Fruit fly (Drosophila melanogaster) whole organism, embryonic: ENCODE measurements around the gene CG14817.

Experiments used
- CG10209 ChIP-seq: fragments of 200-800 bp; sonication (Bioruptor generic); optimal IDR thresholded peaks from 3 replicates; lab custom pipeline; 2017; ENCODE audit warnings: missing biosample characterization, mild to moderate bottlenecking, missing genetic modification characterization, missing genetic modification reagents
- CG11247 ChIP-seq: fragments of 200-800 bp; sonication (Bioruptor generic); IDR thresholded peaks from 2 replicates; pipeline ENCODE4 v1.3.6; 2022; ENCODE audit warnings: missing biosample characterization, missing genetic modification characterization
- CG11560 ChIP-seq: fragments of 200-800 bp; sonication (Bioruptor generic); IDR thresholded peaks from 3 replicates; pipeline ENCODE4 v1.3.6; 2022; ENCODE audit warnings: missing biosample characterization, missing genetic modification characterization
- CG12219 ChIP-seq: fragments of 200-800 bp; sonication (Bioruptor generic); optimal IDR thresholded peaks from 3 replicates; lab custom pipeline; 2018; ENCODE audit warnings: missing biosample characterization, mild to moderate bottlenecking, missing genetic modification characterization
- CG12659 ChIP-seq: fragments of 200-800 bp; sonication (Bioruptor generic); optimal IDR thresholded peaks from 3 replicates; lab custom pipeline; 2017; ENCODE audit warnings: mild to moderate bottlenecking, missing biosample characterization, missing genetic modification reagents, missing genetic modification characterization
- CG12769 ChIP-seq: fragments of 200-800 bp; sonication (Bioruptor generic); optimal IDR thresholded peaks from 2 replicates; lab custom pipeline; 2019; ENCODE audit warnings: missing biosample characterization, mild to moderate bottlenecking, missing genetic modification characterization, moderate library complexity
- CG14710 ChIP-seq: fragments of 200-800 bp; sonication (Bioruptor generic); optimal IDR thresholded peaks from 3 replicates; lab custom pipeline; 2019; ENCODE audit warnings: missing biosample characterization, mild to moderate bottlenecking, missing genetic modification characterization, moderate library complexity
- CG1529 ChIP-seq: fragments of 200-800 bp; sonication (Bioruptor generic); optimal IDR thresholded peaks from 3 replicates; lab custom pipeline; 2018; ENCODE audit warnings: missing biosample characterization, missing genetic modification characterization
- CG15479 ChIP-seq: fragments of 200-800 bp; sonication (Bioruptor generic); optimal IDR thresholded peaks from 3 replicates; lab custom pipeline; 2019; ENCODE audit warnings: missing biosample characterization, mild to moderate bottlenecking, missing genetic modification characterization, moderate library complexity
- CG15514 ChIP-seq: fragments of 200-800 bp; sonication (Bioruptor generic); optimal IDR thresholded peaks from 3 replicates; lab custom pipeline; 2017; ENCODE audit warnings: missing biosample characterization, missing genetic modification characterization, mild to moderate bottlenecking, moderate library complexity, missing genetic modification reagents
- CG16813 ChIP-seq: fragments of 200-800 bp; sonication (Bioruptor generic); IDR thresholded peaks from 3 replicates; pipeline ENCODE4 v1.3.6; 2022; ENCODE audit warnings: missing biosample characterization, missing genetic modification characterization; ENCODE audit not compliant: partially characterized antibody
- CG16815 ChIP-seq: fragments of 200-800 bp; sonication (Bioruptor generic); optimal IDR thresholded peaks from 3 replicates; lab custom pipeline; 2017; ENCODE audit warnings: missing biosample characterization, mild to moderate bottlenecking, missing genetic modification characterization
- CG1832 ChIP-seq: fragments of 200-800 bp; sonication (Bioruptor generic); optimal IDR thresholded peaks from 2 replicates; lab custom pipeline; 2017; ENCODE audit warnings: missing biosample characterization, mild to moderate bottlenecking, missing genetic modification characterization, inconsistent platforms
- CG18476 ChIP-seq: fragments of 200-800 bp; sonication (Bioruptor generic); optimal IDR thresholded peaks from 2 replicates; lab custom pipeline; 2016; ENCODE audit warnings: missing biosample characterization, mild to moderate bottlenecking, missing genetic modification characterization
- CG2120 ChIP-seq: fragments of 200-800 bp; sonication (Bioruptor generic); optimal IDR thresholded peaks from 3 replicates; lab custom pipeline; 2016; ENCODE audit warnings: missing biosample characterization, missing genetic modification characterization
- CG2678 ChIP-seq: fragments of 200-800 bp; sonication (Bioruptor generic); optimal IDR thresholded peaks from 3 replicates; lab custom pipeline; 2019; ENCODE audit warnings: missing biosample characterization, mild to moderate bottlenecking, missing genetic modification characterization, moderate library complexity
- CG32767 ChIP-seq: fragments of 200-800 bp; sonication (Bioruptor generic); IDR thresholded peaks from 2 replicates; pipeline ENCODE4 v1.3.6; 2022; ENCODE audit warnings: missing biosample characterization, missing genetic modification characterization
- CG34422 ChIP-seq: fragments of 200-800 bp; sonication (Bioruptor generic); IDR thresholded peaks from 3 replicates; pipeline ENCODE4 v1.3.6; 2022; ENCODE audit warnings: missing biosample characterization, missing genetic modification characterization
- CG4617 ChIP-seq: fragments of 200-800 bp; sonication (Bioruptor generic); optimal IDR thresholded peaks from 3 replicates; lab custom pipeline; 2016; ENCODE audit warnings: missing biosample characterization, missing genetic modification characterization, borderline replicate concordance
- CG4730 ChIP-seq: fragments of 200-800 bp; sonication (Bioruptor generic); IDR thresholded peaks from 2 replicates; pipeline ENCODE4 v1.3.6; 2022; ENCODE audit warnings: missing biosample characterization, missing genetic modification characterization
- CG6791 ChIP-seq: fragments of 200-800 bp; sonication (Bioruptor generic); IDR thresholded peaks from 3 replicates; pipeline ENCODE4 v1.3.6; 2022; ENCODE audit warnings: missing biosample characterization, missing genetic modification characterization; ENCODE audit not compliant: partially characterized antibody
- CG7786 ChIP-seq: fragments of 200-800 bp; sonication (Bioruptor generic); optimal IDR thresholded peaks from 2 replicates; lab custom pipeline; 2016; ENCODE audit warnings: missing biosample characterization, missing genetic modification characterization
- CG8765 ChIP-seq: fragments of 200-800 bp; sonication (Bioruptor generic); IDR thresholded peaks from 2 replicates; pipeline ENCODE4 v1.3.6; 2022; ENCODE audit warnings: missing biosample characterization, missing genetic modification characterization
- CG9727 ChIP-seq: fragments of 200-800 bp; sonication (Bioruptor generic); optimal IDR thresholded peaks from 3 replicates; lab custom pipeline; 2017; ENCODE audit warnings: missing biosample characterization, mild to moderate bottlenecking, missing genetic modification characterization
- CHES-1-like ChIP-seq: fragments of 200-800 bp; sonication (Bioruptor generic); optimal IDR thresholded peaks from 2 replicates; lab custom pipeline; 2016; ENCODE audit warnings: missing biosample characterization, missing genetic modification characterization
- Dek ChIP-seq: fragments of 200-800 bp; sonication (Bioruptor generic); optimal IDR thresholded peaks from 3 replicates; lab custom pipeline; 2019; ENCODE audit warnings: missing biosample characterization, mild to moderate bottlenecking, missing genetic modification characterization, moderate library complexity
- Elba2 ChIP-seq: fragments of 200-800 bp; sonication (Bioruptor generic); optimal IDR thresholded peaks from 3 replicates; lab custom pipeline; 2016; ENCODE audit warnings: missing biosample characterization, missing genetic modification characterization
- Hand ChIP-seq: fragments of 200-800 bp; sonication (Bioruptor generic); optimal IDR thresholded peaks from 2 replicates; lab custom pipeline; 2017; ENCODE audit warnings: mild to moderate bottlenecking, missing biosample characterization, missing genetic modification reagents, missing genetic modification characterization
- Kr ChIP-seq: fragments of 200-800 bp; sonication (Bioruptor generic); optimal IDR thresholded peaks from 2 replicates; lab custom pipeline; 2017; ENCODE audit warnings: missing biosample characterization, mild to moderate bottlenecking, missing genetic modification characterization
- Lhr ChIP-seq: fragments of 200-800 bp; sonication (Bioruptor generic); optimal IDR thresholded peaks from 3 replicates; lab custom pipeline; 2017; ENCODE audit warnings: mild to moderate bottlenecking, missing biosample characterization, missing genetic modification reagents, missing genetic modification characterization
- Meics ChIP-seq: fragments of 200-800 bp; sonication (Bioruptor generic); optimal IDR thresholded peaks from 2 replicates; lab custom pipeline; 2017; ENCODE audit warnings: missing biosample characterization, mild to moderate bottlenecking, missing genetic modification characterization
- Nf-YC ChIP-seq: fragments of 200-800 bp; optimal IDR thresholded peaks from 3 replicates; lab custom pipeline; 2019; ENCODE audit warnings: missing biosample characterization, mild to moderate bottlenecking, missing genetic modification characterization, moderate library complexity
- NfI ChIP-seq: fragments of 200-800 bp; sonication (Bioruptor generic); optimal IDR thresholded peaks from 3 replicates; lab custom pipeline; 2018; ENCODE audit warnings: missing biosample characterization, mild to moderate bottlenecking, missing genetic modification characterization, moderate library complexity
- Sry-β ChIP-seq: fragments of 200-800 bp; sonication (Bioruptor generic); optimal IDR thresholded peaks from 2 replicates; lab custom pipeline; 2018; ENCODE audit warnings: missing biosample characterization, mild to moderate bottlenecking, missing genetic modification characterization, moderate library complexity
- bsh ChIP-seq, 2 experiments: fragments of 200-800 bp; sonication (Bioruptor generic); optimal IDR thresholded peaks; 2 replicates each; lab custom pipeline; 2017 to 2018; ENCODE audit warnings: mild to moderate bottlenecking in 2 of 2, missing biosample characterization in 2 of 2, missing genetic modification characterization in 2 of 2, moderate library complexity in 1 of 2
- gem ChIP-seq: fragments of 200-800 bp; sonication (Bioruptor generic); optimal IDR thresholded peaks from 2 replicates; lab custom pipeline; 2019; ENCODE audit warnings: missing biosample characterization, mild to moderate bottlenecking, missing genetic modification characterization, moderate library complexity
- grn ChIP-seq: fragments of 200-800 bp; sonication (Bioruptor generic); optimal IDR thresholded peaks from 3 replicates; lab custom pipeline; 2017; ENCODE audit warnings: missing biosample characterization, missing genetic modification characterization
- gsb-n ChIP-seq: fragments of 200-800 bp; sonication (Bioruptor generic); optimal IDR thresholded peaks from 3 replicates; lab custom pipeline; 2018; ENCODE audit warnings: missing biosample characterization, mild to moderate bottlenecking, missing genetic modification characterization
- lmd ChIP-seq: fragments of 200-800 bp; sonication (Bioruptor generic); IDR thresholded peaks from 2 replicates; pipeline ENCODE4 v1.3.6; 2022; ENCODE audit warnings: missing biosample characterization, missing genetic modification characterization
- nau ChIP-seq: fragments of 200-800 bp; sonication (Bioruptor generic); optimal IDR thresholded peaks from 3 replicates; lab custom pipeline; 2017; ENCODE audit warnings: missing biosample characterization, mild to moderate bottlenecking, missing genetic modification characterization, missing genetic modification reagents
- nmo ChIP-seq: fragments of 200-800 bp; sonication (Bioruptor generic); optimal IDR thresholded peaks from 2 replicates; lab custom pipeline; 2018; ENCODE audit warnings: missing biosample characterization, mild to moderate bottlenecking, missing genetic modification characterization, moderate library complexity
- nom ChIP-seq: fragments of 200-800 bp; sonication (Bioruptor generic); optimal IDR thresholded peaks from 2 replicates; lab custom pipeline; 2017; ENCODE audit warnings: missing biosample characterization, missing genetic modification characterization, mild to moderate bottlenecking, moderate library complexity, missing genetic modification reagents
- org-1 ChIP-seq: fragments of 200-800 bp; sonication (Bioruptor generic); optimal IDR thresholded peaks from 2 replicates; lab custom pipeline; 2017; ENCODE audit warnings: missing biosample characterization, missing genetic modification characterization
- sd ChIP-seq: fragments of 200-800 bp; sonication (Bioruptor generic); optimal IDR thresholded peaks from 3 replicates; lab custom pipeline; 2018; ENCODE audit warnings: missing biosample characterization, mild to moderate bottlenecking, missing genetic modification characterization, moderate library complexity
- sim ChIP-seq: fragments of 200-800 bp; sonication (Bioruptor generic); IDR thresholded peaks from 2 replicates; pipeline ENCODE4 v1.3.6; 2022; ENCODE audit warnings: missing biosample characterization, missing genetic modification characterization
- sna ChIP-seq: fragments of 200-800 bp; sonication (Bioruptor generic); IDR thresholded peaks from 2 replicates; pipeline ENCODE4 v1.3.6; 2022; ENCODE audit warnings: missing biosample characterization, missing genetic modification characterization; ENCODE audit not compliant: partially characterized antibody
- so ChIP-seq: fragments of 200-800 bp; sonication (Bioruptor generic); IDR thresholded peaks from 3 replicates; pipeline ENCODE4 v1.3.6; 2022; ENCODE audit warnings: missing biosample characterization, missing genetic modification characterization
- zf30C ChIP-seq: fragments of 200-800 bp; sonication (Bioruptor generic); optimal IDR thresholded peaks from 3 replicates; lab custom pipeline; 2018; ENCODE audit warnings: missing biosample characterization, mild to moderate bottlenecking, missing genetic modification characterization
- zfh2 ChIP-seq: fragments of 200-800 bp; sonication (Bioruptor generic); optimal IDR thresholded peaks from 2 replicates; lab custom pipeline; 2016; ENCODE audit warnings: missing biosample characterization, missing genetic modification characterization

The CG14817 gene

dm6 chrX:1907727-1908264 lies 30.7 kb upstream of the CG14817 start, which contains the start of gene mip130 (continued):
- peak; percentile 72 for TF ChIP-seq CG11560 (tag; lab: Robert Waterston, UW)
- TF ChIP-seq CG10209 (GFP tag; lab: Kevin White, UChicago), result peak; percentile 48
- peak; percentile 21 for TF ChIP-seq zfh2 (GFP tag; lab: Kevin White, UChicago)
- no peak for TF ChIP-seq so (GFP tag; lab: Robert Waterston, UW)
- peak; percentile 77 for TF ChIP-seq sna
- TF ChIP-seq org-1, result no peak
- no peak for TF ChIP-seq Hand (GFP tag; lab: Kevin White, UChicago)
- TF ChIP-seq CG32767 (GFP tag; lab: Robert Waterston, UW), result 0 out of 2 replicates have a peak, but pooled peaks have one; percentile 36
- peak; percentile 46 for TF ChIP-seq CG4617 (GFP tag; lab: Kevin White, UChicago)
- peak; percentile 52 for TF ChIP-seq CG9727 (GFP tag; lab: Kevin White, UChicago)
- TF ChIP-seq CG12659 (GFP tag; lab: Kevin White, UChicago), result peak; percentile 69
- no peak for TF ChIP-seq CG15479 (GFP tag; lab: Kevin White, UChicago)
- peak; percentile 73 for TF ChIP-seq CG6791
- 0 out of 2 replicates have a peak, but pooled peaks have one; percentile 10 for TF ChIP-seq CG4730 (GFP tag; lab: Robert Waterston, UW)
- TF ChIP-seq Lhr (GFP tag; lab: Kevin White, UChicago), result no peak
- TF ChIP-seq CG1832, result no peak
- TF ChIP-seq CG34422 (GFP tag; lab: Robert Waterston, UW), result peak; percentile 54; the same call in 1 of the 3 replicates
- TF ChIP-seq nom, result peak; percentile 56
- TF ChIP-seq lmd, result peak; percentile 45; the same call in 1 of the 2 replicates
- peak; percentile 40 for TF ChIP-seq sd (tag; lab: Kevin White, UChicago)
- TF ChIP-seq CG16815 (GFP tag; lab: Kevin White, UChicago), result no peak
- no peak for TF ChIP-seq CG12769 (tag; lab: Kevin White, UChicago)
- no peak for TF ChIP-seq Kr (GFP tag; lab: Kevin White, UChicago)
- no peak for TF ChIP-seq Elba2 (GFP tag; lab: Kevin White, UChicago)
- TF ChIP-seq Meics (GFP tag; lab: Kevin White, UChicago), result peak; percentile 57
- peak; percentile 25 for TF ChIP-seq gsb-n
- peak; percentile 77 for TF ChIP-seq CG16813 (GFP tag; lab: Robert Waterston, UW)
- TF ChIP-seq nmo, result peak; percentile 66
- no peak for TF ChIP-seq CHES-1-like (GFP tag; lab: Kevin White, UChicago)
- peak; percentile 32 for TF ChIP-seq CG14710 (tag; lab: Kevin White, UChicago)
- no peak for TF ChIP-seq CG7786 (GFP tag; lab: Kevin White, UChicago)
- no peak for TF ChIP-seq zf30C
- peak; percentile 12 for TF ChIP-seq CG18476 (GFP tag; lab: Kevin White, UChicago)
- peak; percentile 47 for TF ChIP-seq Nf-YC (tag; lab: Kevin White, UChicago)
- TF ChIP-seq CG1529, result no peak
- TF ChIP-seq Sry-β (GFP tag; lab: Kevin White, UChicago), result no peak
- peak; percentile 41 for TF ChIP-seq CG12219 (GFP tag; lab: Kevin White, UChicago)
- peak in 1 of 2 experiments; percentile 42 for TF ChIP-seq bsh (GFP tag; optimal IDR thresholded peaks at IDR 0.05; lab: Kevin White, UChicago)
- TF ChIP-seq CG2120 (GFP tag; lab: Kevin White, UChicago), result peak; percentile 57
- TF ChIP-seq grn (GFP tag; lab: Kevin White, UChicago), result no peak
- no peak for TF ChIP-seq CG15514 (GFP tag; lab: Kevin White, UChicago)
- no peak for TF ChIP-seq gem (tag; lab: Kevin White, UChicago)
- peak; percentile 62 for TF ChIP-seq CG2678 (tag; lab: Kevin White, UChicago)
- TF ChIP-seq nau, result no peak
- TF ChIP-seq CG11247 (GFP tag; lab: Robert Waterston, UW), result peak; percentile 32; the same call in 1 of the 2 replicates
- TF ChIP-seq Dek, result peak; percentile 43
- no peak for TF ChIP-seq CG8765
- peak; percentile 46 for TF ChIP-seq NfI (GFP tag; lab: Kevin White, UChicago)
- TF ChIP-seq sim (GFP tag; lab: Robert Waterston, UW), result no peak
